Worm (Caenorhabditis elegans): ENCODE results near the gene T05H4.11.

- TF ChIP-seq skn-1 (tag; optimal IDR thresholded peaks at IDR 0.05) (no peak), mep-1 (tag; optimal IDR thresholded peaks at IDR 0.05) (no peak), ceh-82 (tag; optimal IDR thresholded peaks at IDR 0.05) (no peak), lin-15B (tag; optimal IDR thresholded peaks at IDR 0.05) (no peak), lsy-2 (tag; optimal IDR thresholded peaks at IDR 0.05) (no peak), ztf-7 (tag; optimal IDR thresholded peaks at IDR 0.05) (no peak), unc-62 (GFP tag; optimal IDR thresholded peaks at IDR 0.05 in 1 of 2) (no peak), unc-62 (tag; optimal IDR thresholded peaks at IDR 0.05) (no peak), zfp-3 (GFP tag; conservative IDR thresholded peaks at IDR 0.05) (no peak), egl-27 (tag; optimal IDR thresholded peaks at IDR 0.05) (no peak), unc-130 (GFP tag; optimal IDR thresholded peaks at IDR 0.05) (no peak), fkh-10 (GFP tag; optimal IDR thresholded peaks at IDR 0.05) (no peak)
Measured at ce11 chrV:6424055-6424454, 2.0 kb downstream of the T05H4.11 start, which contains the start of gene urb-1.

Measured in whole organism, L4 larva.